Fruit fly (Drosophila melanogaster): ENCODE results near the gene CG14377.

The CG14377 gene

DNA sequence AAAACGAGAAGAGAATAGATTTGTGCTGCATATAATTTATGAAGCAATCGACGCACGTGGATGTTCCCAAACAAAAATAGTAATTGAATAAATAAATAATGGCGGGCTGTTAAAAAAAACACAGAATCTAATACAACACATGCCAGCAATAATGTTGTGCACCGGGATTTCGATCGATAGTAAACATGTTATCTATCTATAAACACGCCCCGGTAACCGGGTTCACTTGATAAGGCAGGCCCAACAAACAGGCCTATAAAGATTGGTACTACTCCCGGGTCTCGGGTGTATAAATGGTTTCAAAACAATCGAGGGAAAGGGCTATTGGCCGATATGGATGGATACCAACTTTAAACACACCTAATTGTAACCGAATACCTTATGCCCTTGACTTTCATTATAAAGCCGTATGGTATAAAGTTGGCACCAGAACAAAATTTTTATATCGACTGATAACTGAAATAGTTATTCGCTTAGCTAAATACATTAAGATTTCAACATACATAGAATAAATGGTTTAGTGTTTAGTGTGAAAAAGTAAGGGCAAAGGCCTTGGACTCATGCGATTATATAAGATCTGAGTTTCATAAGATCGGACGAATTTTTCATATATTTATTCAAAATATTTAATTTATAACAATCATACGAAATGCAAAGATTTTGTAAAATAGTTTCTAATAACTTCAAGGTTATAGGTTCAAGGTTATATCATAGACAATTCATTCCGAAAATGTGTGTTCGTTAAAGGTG lies 31.8 kb upstream of the CG14377 start (continued):
- TF ChIP-seq lab (GFP tag; optimal IDR thresholded peaks at IDR 0.05) (peak; percentile 19), D19A (tag; optimal IDR thresholded peaks at IDR 0.05) (peak; percentile 55), Scr (GFP tag; IDR thresholded peaks at IDR 0.05; ENCODE audit: partially characterized antibody) (no peak), CG12769 (tag; optimal IDR thresholded peaks at IDR 0.05) (peak; percentile 74)

DNA sequence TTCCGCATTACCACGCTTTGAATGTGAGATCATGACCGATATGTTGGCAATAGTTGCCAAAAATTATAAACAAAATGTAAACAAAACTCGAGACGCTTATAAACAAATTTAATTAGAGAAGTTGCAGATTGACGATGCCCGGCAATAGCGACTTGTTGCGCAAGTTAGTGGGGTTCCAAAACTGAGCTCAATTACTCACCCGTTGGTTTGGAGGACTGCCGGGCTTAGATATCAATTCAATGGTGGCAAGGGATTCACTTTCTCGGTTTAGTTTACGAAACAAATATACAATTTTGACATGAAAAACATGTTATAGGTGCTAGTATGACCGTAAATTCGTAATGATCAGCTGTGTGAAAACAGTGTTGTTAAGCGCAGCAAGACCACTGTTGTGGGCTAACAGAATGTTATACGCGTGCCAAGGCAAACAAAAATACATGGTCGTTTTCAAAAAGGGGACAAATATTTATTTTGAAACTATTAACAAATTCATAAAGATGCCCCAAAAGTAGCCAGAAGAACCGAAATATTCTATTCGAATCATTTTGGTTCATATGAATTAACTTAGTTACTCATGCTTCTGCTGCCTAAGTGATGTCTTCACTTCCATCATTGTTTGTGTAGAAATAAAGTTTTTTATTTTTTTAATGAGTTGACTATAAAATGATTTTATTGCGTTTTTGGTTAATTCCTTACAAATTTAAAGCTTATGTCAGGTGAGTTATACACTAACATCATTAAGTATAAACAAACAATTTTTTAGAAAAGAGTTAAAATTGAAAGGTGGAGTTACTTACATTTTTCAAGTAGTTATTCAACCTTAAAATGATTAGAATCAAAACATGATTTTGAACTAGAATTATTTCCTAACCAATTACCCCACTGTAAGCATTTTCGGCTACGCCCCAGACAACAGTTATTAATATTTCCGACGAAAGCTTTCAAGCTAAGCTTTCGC lies 30.8 kb upstream of the CG14377 start, which contains the start of gene Elp6:
Elp6 (minus strand) TSS at position 350 of the 958 bp plus-strand sequence.
- TF ChIP-seq croc (GFP tag; conservative IDR thresholded peaks at IDR 0.05): no peak
- TF ChIP-seq Taf1 (GFP tag; IDR thresholded peaks at IDR 0.05): no peak
- peak; percentile 52 for TF ChIP-seq Camta (GFP tag; optimal IDR thresholded peaks at IDR 0.05)
- TF ChIP-seq CG7786 (GFP tag; optimal IDR thresholded peaks at IDR 0.05): peak; percentile 35
- TF ChIP-seq CG3407 (GFP tag; optimal IDR thresholded peaks at IDR 0.05): no peak
- TF ChIP-seq inv (GFP tag; IDR thresholded peaks at IDR 0.05; ENCODE audit: partially characterized antibody): no peak
- TF ChIP-seq sens-2 (GFP tag; IDR thresholded peaks at IDR 0.05): no peak
- TF ChIP-seq NFAT (GFP tag; IDR thresholded peaks at IDR 0.05): peak; percentile 78
- TF ChIP-seq Atf-2 (GFP tag; optimal IDR thresholded peaks at IDR 0.05): peak; percentile 58
- peak; percentile 38 for TF ChIP-seq CG17568 (GFP tag; optimal IDR thresholded peaks at IDR 0.05)
- TF ChIP-seq crol (GFP tag; IDR thresholded peaks at IDR 0.05): no peak
- peak; percentile 36; the same call in 1 of the 3 replicates for TF ChIP-seq so (GFP tag; IDR thresholded peaks at IDR 0.05)
- peak; percentile 45 for TF ChIP-seq CG11398 (GFP tag; optimal IDR thresholded peaks at IDR 0.05)
- TF ChIP-seq CoRest (tag; optimal IDR thresholded peaks at IDR 0.05): peak; percentile 80
- TF ChIP-seq CG34376 (GFP tag; optimal IDR thresholded peaks at IDR 0.05): peak; percentile 5
- no peak for TF ChIP-seq Tbp (GFP tag; optimal IDR thresholded peaks at IDR 0.05)
- no peak for TF ChIP-seq knrl (GFP tag; IDR thresholded peaks at IDR 0.05; ENCODE audit: partially characterized antibody)
- TF ChIP-seq tin (GFP tag; optimal IDR thresholded peaks at IDR 0.05): peak; percentile 45
- peak; percentile 19 for TF ChIP-seq CG6683 (GFP tag; optimal IDR thresholded peaks at IDR 0.05)
- TF ChIP-seq Poxn (GFP tag; IDR thresholded peaks at IDR 0.05): no peak
- peak; percentile 77 for TF ChIP-seq Hmr (GFP tag; optimal IDR thresholded peaks at IDR 0.05)
- peak; percentile 32 for TF ChIP-seq CG12155 (GFP tag; optimal IDR thresholded peaks at IDR 0.05)
- TF ChIP-seq sr (GFP tag; IDR thresholded peaks at IDR 0.05): no peak
- no peak for TF ChIP-seq ftz-f1 (GFP tag; optimal IDR thresholded peaks at IDR 0.05)
- peak; percentile 3 for TF ChIP-seq slou (GFP tag; optimal IDR thresholded peaks at IDR 0.05)
- TF ChIP-seq CG15011 (GFP tag; optimal IDR thresholded peaks at IDR 0.05): peak; percentile 64
- TF ChIP-seq CG7271 (tag; optimal IDR thresholded peaks at IDR 0.05): no peak
- no peak for TF ChIP-seq MTF-1 (GFP tag; optimal IDR thresholded peaks at IDR 0.05; ENCODE audit: borderline replicate concordance)
- TF ChIP-seq CG8388 (GFP tag; optimal IDR thresholded peaks at IDR 0.05): peak; percentile 36
- TF ChIP-seq Dll (GFP tag; IDR thresholded peaks at IDR 0.05; ENCODE audit: partially characterized antibody): no peak
- peak; percentile 60 for TF ChIP-seq CG1792 (GFP tag; optimal IDR thresholded peaks at IDR 0.05)
- no peak for TF ChIP-seq Dref (GFP tag; IDR thresholded peaks at IDR 0.05)
- no peak for TF ChIP-seq Bdp1 (GFP tag; optimal IDR thresholded peaks at IDR 0.05)
- TF ChIP-seq CG4404 (GFP tag; IDR thresholded peaks at IDR 0.05): no peak
- TF ChIP-seq nerfin-1 (tag; optimal IDR thresholded peaks at IDR 0.05): no peak
- TF ChIP-seq CG6813 (GFP tag; optimal IDR thresholded peaks at IDR 0.05): peak; percentile 14
- TF ChIP-seq CG3065 (GFP tag; optimal IDR thresholded peaks at IDR 0.05): no peak
- no peak for TF ChIP-seq sc (optimal IDR thresholded peaks at IDR 0.05)
- TF ChIP-seq sc (GFP tag; optimal IDR thresholded peaks at IDR 0.05): peak; percentile 43
- TF ChIP-seq CG12769 (tag; optimal IDR thresholded peaks at IDR 0.05): peak; percentile 34
- peak; percentile 44; the same call in 1 of the 3 replicates for TF ChIP-seq H15 (GFP tag; IDR thresholded peaks at IDR 0.05)
- peak; percentile 32 for TF ChIP-seq CG12236 (GFP tag; optimal IDR thresholded peaks at IDR 0.05)
